Worm (Caenorhabditis elegans) whole organism, L4/young adult: ENCODE data around the gene klp-6.

Experiments used
- W03F9.2 ChIP-seq: fragments of 150-350 bp; optimal IDR thresholded peaks from 2 replicates; lab custom pipeline; 2014; ENCODE audit warnings: missing biosample characterization, missing genetic modification characterization
- dao-5 ChIP-seq: sonication (generic microtip); optimal IDR thresholded peaks from 2 replicates; lab custom pipeline; 2016; ENCODE audit warnings: missing genotype, missing genetic modification characterization, moderate library complexity, missing compliant biosample characterization
- him-1 ChIP-seq: sonication (generic microtip); optimal IDR thresholded peaks from 2 replicates; lab custom pipeline; 2016; ENCODE audit warnings: missing genotype, missing genetic modification reagents, missing genetic modification characterization, missing compliant biosample characterization

DNA sequence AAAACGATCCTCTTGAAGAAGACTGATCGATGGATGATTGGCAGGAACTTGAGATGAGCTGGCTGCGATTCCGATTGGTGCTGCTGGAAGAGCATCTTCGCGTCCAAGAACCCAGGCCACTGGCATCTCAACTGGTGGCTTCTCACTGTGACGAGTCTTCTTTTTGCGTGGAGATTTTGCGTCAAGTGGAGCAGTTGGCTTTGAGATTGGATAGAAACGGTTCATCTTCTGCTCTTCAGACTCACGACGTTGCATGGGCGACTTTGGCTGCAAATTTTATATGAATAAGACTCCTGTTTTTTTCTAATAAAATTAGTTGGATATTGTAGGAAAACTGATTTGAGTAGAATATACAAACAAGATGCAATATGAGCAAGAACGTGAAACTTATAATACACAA lies 20.0 kb upstream of the klp-6 start:
- TF ChIP-seq dao-5 (tag; lab: Kevin White, UChicago): no peak
- TF ChIP-seq him-1 (tag; lab: Kevin White, UChicago): no peak
- TF ChIP-seq W03F9.2 (tag; lab: Kevin White, UChicago): no peak
